Worm (Caenorhabditis elegans) whole organism, mixed stage, embryonic: ENCODE measurements around the gene Y42G9A.1.

Source experiments
- bed-3 ChIP-seq: fragments of 200-800 bp; sonication (Bioruptor generic); optimal IDR thresholded peaks from 3 replicates; lab custom pipeline; 2018; ENCODE audit warnings: mild to moderate bottlenecking, missing genetic modification characterization, moderate library complexity, missing compliant biosample characterization
- mep-1 ChIP-seq: fragments of 150-350 bp; optimal IDR thresholded peaks from 2 replicates; lab custom pipeline; 2017; ENCODE audit warnings: missing biosample characterization, missing genetic modification reagents, missing genetic modification characterization, inconsistent platforms
- nhr-12 ChIP-seq: fragments of 150-350 bp; optimal IDR thresholded peaks from 2 replicates; lab custom pipeline; 2014; ENCODE audit warnings: missing biosample characterization, missing genetic modification characterization
- nhr-28 ChIP-seq: fragments of 150-350 bp; optimal IDR thresholded peaks from 2 replicates; lab custom pipeline; 2014; ENCODE audit warnings: missing biosample characterization, missing genetic modification characterization
- sem-2 ChIP-seq: fragments of 200-800 bp; sonication (Bioruptor generic); optimal IDR thresholded peaks from 2 replicates; lab custom pipeline; 2018; ENCODE audit warnings: mild to moderate bottlenecking, missing genetic modification characterization, missing compliant biosample characterization
- snpc-4 ChIP-seq: fragments of 150-350 bp; optimal IDR thresholded peaks from 2 replicates; lab custom pipeline; 2014; ENCODE audit warnings: missing biosample characterization, missing genetic modification characterization
- sptf-1 ChIP-seq: sonication (generic microtip); optimal IDR thresholded peaks from 2 replicates; lab custom pipeline; 2017; ENCODE audit warnings: mild to moderate bottlenecking, missing genetic modification characterization, moderate library complexity, missing compliant biosample characterization
- unc-39 ChIP-seq: fragments of 150-350 bp; optimal IDR thresholded peaks from 2 replicates; lab custom pipeline; 2014; ENCODE audit warnings: missing biosample characterization, missing genetic modification characterization
- unc-62 ChIP-seq: fragments of 150-350 bp; optimal IDR thresholded peaks from 2 replicates; lab custom pipeline; 2014; ENCODE audit warnings: missing biosample characterization, missing genetic modification reagents, missing genetic modification characterization
- ztf-11 ChIP-seq: fragments of 150-350 bp; optimal IDR thresholded peaks from 2 replicates; lab custom pipeline; 2014; ENCODE audit warnings: missing biosample characterization, missing genetic modification characterization

- TF ChIP-seq snpc-4 (tag; lab: Kevin White, UChicago) (no peak), nhr-28 (no peak), unc-39 (no peak), sem-2 (no peak), sptf-1 (tag; lab: Kevin White, UChicago) (no peak), ztf-11 (tag; lab: Kevin White, UChicago) (no peak), nhr-12 (tag; lab: Kevin White, UChicago) (no peak), unc-62 (GFP tag; lab: Kevin White, UChicago) (no peak), bed-3 (GFP tag; lab: Kevin White, UChicago) (no peak), mep-1 (no peak)
These were observed 28.8 kb downstream of the Y42G9A.1 start, which contains the start of gene F42A10.7 for ce11 chrIII:6178586-6178985.
